Fruit fly (Drosophila melanogaster): Measurements from ENCODE around the gene CG12003.

Gene CG12003

dm6 chr3L:1515820-1516540, 49.2 kb upstream of the CG12003 start (continued):
- TF ChIP-seq CG1792 (GFP tag; optimal IDR thresholded peaks at IDR 0.05) (peak; percentile 46), CTCF (GFP tag; optimal IDR thresholded peaks at IDR 0.05) (peak; percentile 25), tgo (GFP tag; IDR thresholded peaks at IDR 0.05) (peak; percentile 61), ind (GFP tag; optimal IDR thresholded peaks at IDR 0.05) (peak; percentile 78), Dp (GFP tag; optimal IDR thresholded peaks at IDR 0.05) (no peak), Med (GFP tag) (peak; percentile 93), CG3726 (GFP tag; IDR thresholded peaks at IDR 0.05) (no peak), gsb-n (tag; optimal IDR thresholded peaks at IDR 0.05) (peak; percentile 82), CG4328 (GFP tag; optimal IDR thresholded peaks at IDR 0.05) (peak; percentile 26), CG6765 (GFP tag; optimal IDR thresholded peaks at IDR 0.05) (no peak), CG11398 (GFP tag; optimal IDR thresholded peaks at IDR 0.05) (peak; percentile 76), crp (GFP tag; optimal IDR thresholded peaks at IDR 0.05) (no peak), ATbp (GFP tag; optimal IDR thresholded peaks at IDR 0.05) (peak; percentile 83), usp (GFP tag; optimal IDR thresholded peaks at IDR 0.05) (no peak), insv (GFP tag; optimal IDR thresholded peaks at IDR 0.05) (peak in 1 of 2 experiments; percentile 24), CG13123 (GFP tag; optimal IDR thresholded peaks at IDR 0.05) (peak; percentile 42), GATAe (GFP tag; conservative IDR thresholded peaks at IDR 0.05) (no peak), E2f2 (GFP tag; IDR thresholded peaks at IDR 0.05) (peak; percentile 35; the same call in 1 of the 2 replicates), CG1024 (GFP tag; IDR thresholded peaks at IDR 0.05) (0 out of 2 replicates have a peak, but pooled peaks have one; percentile 22), Gug (GFP tag; IDR thresholded peaks at IDR 0.05) (peak; percentile 45; the same call in 3 of the 4 replicates), CkIIα-i1 (GFP tag; IDR thresholded peaks at IDR 0.05) (no peak), CG11093 (GFP tag; IDR thresholded peaks at IDR 0.05) (peak; percentile 57; the same call in 1 of the 3 replicates), dpn (GFP tag; optimal IDR thresholded peaks at IDR 0.05) (peak; percentile 60 to 77), CG17385 (GFP tag; optimal IDR thresholded peaks at IDR 0.05) (peak; percentile 70), HmgD (GFP tag; optimal IDR thresholded peaks at IDR 0.05) (peak; percentile 21), tna (GFP tag; IDR thresholded peaks at IDR 0.05; ENCODE audit: partially characterized antibody) (no peak), bsh (GFP tag; optimal IDR thresholded peaks at IDR 0.05) (peak in 1 of 2 experiments; percentile 84), scrt (GFP tag; optimal IDR thresholded peaks at IDR 0.05) (peak; percentile 3), CG1832 (GFP tag; optimal IDR thresholded peaks at IDR 0.05) (no peak), Aef1 (GFP tag; IDR thresholded peaks at IDR 0.05) (peak; percentile 37; the same call in 1 of the 3 replicates), Rfx (GFP tag; IDR thresholded peaks at IDR 0.05) (peak; percentile 46), CG4282 (GFP tag; optimal IDR thresholded peaks at IDR 0.05) (no peak), CG10979 (tag; optimal IDR thresholded peaks at IDR 0.05) (peak; percentile 83), bigmax (GFP tag; optimal IDR thresholded peaks at IDR 0.05) (no peak), YL-1 (GFP tag; optimal IDR thresholded peaks at IDR 0.05) (peak; percentile 54), CG3407 (GFP tag; optimal IDR thresholded peaks at IDR 0.05) (peak; percentile 71), pb (GFP tag; optimal IDR thresholded peaks at IDR 0.05) (peak; percentile 19), pros (GFP tag; optimal IDR thresholded peaks at IDR 0.05) (peak; percentile 53), D19B (GFP tag; optimal IDR thresholded peaks at IDR 0.05) (no peak), CG12219 (GFP tag; optimal IDR thresholded peaks at IDR 0.05) (peak; percentile 68), cad (GFP tag; optimal IDR thresholded peaks at IDR 0.05) (no peak), Dbx (GFP tag; IDR thresholded peaks at IDR 0.05) (no peak), CG6654 (GFP tag; optimal IDR thresholded peaks at IDR 0.05) (peak; percentile 41), CG3065 (GFP tag; optimal IDR thresholded peaks at IDR 0.05) (no peak), Meics (GFP tag; optimal IDR thresholded peaks at IDR 0.05) (peak; percentile 18), CG4820 (GFP tag; optimal IDR thresholded peaks at IDR 0.05) (peak; percentile 53), CG1233 (GFP tag; optimal IDR thresholded peaks at IDR 0.05) (peak; percentile 71), sens (GFP tag) (peak; percentile 97), p53 (GFP tag; optimal IDR thresholded peaks at IDR 0.05) (no peak), kah (GFP tag; optimal IDR thresholded peaks at IDR 0.05) (no peak)

Data from whole organism, embryonic.